Worm (Caenorhabditis elegans): Measurements from ENCODE around the gene C56A3.6.

- TF ChIP-seq ets-4 (tag; optimal IDR thresholded peaks at IDR 0.05): no peak
- no peak for TF ChIP-seq hlh-15 (tag; optimal IDR thresholded peaks at IDR 0.05)
- no peak for TF ChIP-seq zip-5 (tag; optimal IDR thresholded peaks at IDR 0.05)
- no peak for TF ChIP-seq ahr-1 (tag; optimal IDR thresholded peaks at IDR 0.05)
- TF ChIP-seq unc-42 (tag; optimal IDR thresholded peaks at IDR 0.05): no peak
Measured at ce11 chrV:13577463-13577862, 21.3 kb upstream of the C56A3.6 start.

All from whole organism, late embryonic.